Fruit fly (Drosophila melanogaster): Measurements from ENCODE around the gene Ir7d.

Ir7d gene

dm6 chrX:7878736-7879135, at the start of gene Ir7d:
Gene Ir7d, minus strand, starts transcription at chrX:7878836.
- TF ChIP-seq CG17801 (GFP tag; optimal IDR thresholded peaks at IDR 0.05; ENCODE audit: partially characterized antibody) = no peak

dm6 chrX:7924913-7925312, 46.3 kb upstream of the Ir7d start:
- TF ChIP-seq CG17801 (GFP tag; optimal IDR thresholded peaks at IDR 0.05; ENCODE audit: partially characterized antibody) = no peak

dm6 chrX:7923063-7923462, 44.4 kb upstream of the Ir7d start:
- TF ChIP-seq CG17801 (GFP tag; optimal IDR thresholded peaks at IDR 0.05; ENCODE audit: partially characterized antibody) = no peak

- TF ChIP-seq CG17801 (GFP tag; optimal IDR thresholded peaks at IDR 0.05; ENCODE audit: partially characterized antibody) = peak; percentile 82
Measured at dm6 chrX:7920081-7920688, 41.5 kb upstream of the Ir7d start, which contains the start of the genes hdm and Ykt6. Gene hdm, minus strand, starts transcription at chrX:7920131. Gene Ykt6, plus strand, starts transcription at chrX:7920409.

dm6 chrX:7911983-7912630, 33.5 kb upstream of the Ir7d start, which contains the start of gene snz:
Gene snz, plus strand, starts transcription at chrX:7912089.
- TF ChIP-seq CG17801 (GFP tag; optimal IDR thresholded peaks at IDR 0.05; ENCODE audit: partially characterized antibody) = peak; percentile 43

- no peak for TF ChIP-seq CG17801 (GFP tag; optimal IDR thresholded peaks at IDR 0.05; ENCODE audit: partially characterized antibody)
Measured at dm6 chrX:7909482-7909881, 30.8 kb upstream of the Ir7d start.

dm6 chrX:7909069-7909389, 30.4 kb upstream of the Ir7d start:
- TF ChIP-seq CG17801 (GFP tag; optimal IDR thresholded peaks at IDR 0.05; ENCODE audit: partially characterized antibody) = no peak

dm6 chrX:7908239-7909068, 29.8 kb upstream of the Ir7d start, which contains the start of the genes dpr14 and spidey:
Gene dpr14, minus strand, starts transcription at chrX:7908286.
Gene spidey, plus strand, starts transcription at chrX:7908931.
- TF ChIP-seq CG17801 (GFP tag; optimal IDR thresholded peaks at IDR 0.05; ENCODE audit: partially characterized antibody) = peak; percentile 85

- TF ChIP-seq CG17801 (GFP tag; optimal IDR thresholded peaks at IDR 0.05; ENCODE audit: partially characterized antibody) = peak; percentile 78
Measured at dm6 chrX:7901153-7902038, 22.8 kb upstream of the Ir7d start, which contains the start of the genes RpS6 and bys. Gene RpS6, minus strand, starts transcription at chrX:7901331. Gene bys, plus strand, starts transcription at chrX:7901880.

dm6 chrX:7900659-7901058, 22.0 kb upstream of the Ir7d start:
- TF ChIP-seq CG17801 (GFP tag; optimal IDR thresholded peaks at IDR 0.05; ENCODE audit: partially characterized antibody) = no peak

dm6 chrX:7893411-7894122, 14.9 kb upstream of the Ir7d start, which contains the start of the genes CG45089, ND-MNLL and p115:
Gene CG45089, minus strand, starts transcription at chrX:7893798.
Gene ND-MNLL, minus strand, starts transcription at chrX:7893798.
Gene p115, plus strand, starts transcription at chrX:7894031.
- TF ChIP-seq CG17801 (GFP tag; optimal IDR thresholded peaks at IDR 0.05; ENCODE audit: partially characterized antibody) = peak; percentile 73

dm6 chrX:7892539-7892899, 13.9 kb upstream of the Ir7d start:
- peak; percentile 3 for TF ChIP-seq CG17801 (GFP tag; optimal IDR thresholded peaks at IDR 0.05; ENCODE audit: partially characterized antibody)

dm6 chrX:7891596-7892538, 13.2 kb upstream of the Ir7d start, which contains the start of gene Nek2:
Gene Nek2, minus strand, starts transcription at chrX:7891646.
- no peak for TF ChIP-seq CG17801 (GFP tag; optimal IDR thresholded peaks at IDR 0.05; ENCODE audit: partially characterized antibody)
